Fruit fly (Drosophila melanogaster): ENCODE results near the gene CG34426.
A peak's percentile ranks its signal among the peaks of the same experiment; 100 is the strongest.

The CG34426 gene

dm6 chr3L:8824403-8825029 is 22.3 kb downstream of the CG34426 start:
- TF ChIP-seq dsf (GFP tag; optimal IDR thresholded peaks at IDR 0.05; ENCODE audit: borderline replicate concordance): no peak
- TF ChIP-seq fru (GFP tag; optimal IDR thresholded peaks at IDR 0.05): peak; percentile 56
- TF ChIP-seq Jra (GFP tag; optimal IDR thresholded peaks at IDR 0.05): peak; percentile 2
- TF ChIP-seq foxo (GFP tag; optimal IDR thresholded peaks at IDR 0.05): peak in 1 of 2 experiments; percentile 18
- TF ChIP-seq woc (GFP tag; optimal IDR thresholded peaks at IDR 0.05): peak; percentile 30
- no peak for TF ChIP-seq sage (GFP tag; optimal IDR thresholded peaks at IDR 0.05)
- TF ChIP-seq pan (optimal IDR thresholded peaks at IDR 0.05): no peak

DNA sequence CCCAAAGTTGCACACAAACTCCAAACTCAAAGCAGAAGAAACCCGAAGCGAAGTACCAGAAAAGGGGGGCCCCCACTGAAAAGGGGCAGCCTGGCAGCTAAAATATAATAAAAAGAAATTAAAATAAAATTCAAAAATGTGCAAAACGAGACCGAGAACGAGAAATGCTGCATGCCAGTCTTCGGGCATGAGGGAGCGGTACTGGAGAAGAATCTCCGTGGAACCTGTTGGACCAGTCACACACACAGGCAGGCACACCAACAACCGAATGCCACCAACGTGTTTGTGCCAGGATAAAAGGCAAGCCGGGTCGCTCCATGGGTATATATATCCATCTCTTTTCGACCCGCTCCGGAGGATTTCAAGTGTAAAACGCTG is 22.8 kb downstream of the CG34426 start:
- peak; percentile 74 for TF ChIP-seq brk (GFP tag; optimal IDR thresholded peaks at IDR 0.05)
- TF ChIP-seq Vsx2 (GFP tag; optimal IDR thresholded peaks at IDR 0.05; ENCODE audit: partially characterized antibody): peak; percentile 84
- TF ChIP-seq usp (GFP tag; optimal IDR thresholded peaks at IDR 0.05): no peak
- TF ChIP-seq CG9705 (GFP tag; optimal IDR thresholded peaks at IDR 0.05): no peak
- TF ChIP-seq sv (GFP tag; optimal IDR thresholded peaks at IDR 0.05): no peak
- TF ChIP-seq br (GFP tag; optimal IDR thresholded peaks at IDR 0.05): peak; percentile 6
- no peak for TF ChIP-seq pan (optimal IDR thresholded peaks at IDR 0.05)
- TF ChIP-seq dmrt93B (GFP tag; optimal IDR thresholded peaks at IDR 0.05): no peak
- no peak for TF ChIP-seq Hr78 (GFP tag; optimal IDR thresholded peaks at IDR 0.05)
- peak; percentile 76 for TF ChIP-seq Dif (GFP tag; optimal IDR thresholded peaks at IDR 0.05; ENCODE audit: partially characterized antibody)
- TF ChIP-seq foxo (GFP tag; optimal IDR thresholded peaks at IDR 0.05): no peak
- no peak for TF ChIP-seq GATAd (GFP tag; optimal IDR thresholded peaks at IDR 0.05)
- no peak for TF ChIP-seq OdsH (GFP tag; optimal IDR thresholded peaks at IDR 0.05)
- TF ChIP-seq fru (GFP tag; optimal IDR thresholded peaks at IDR 0.05): no peak
- no peak for TF ChIP-seq tai (GFP tag; optimal IDR thresholded peaks at IDR 0.05)
- no peak for TF ChIP-seq jim (GFP tag; optimal IDR thresholded peaks at IDR 0.05)
- TF ChIP-seq rgr (GFP tag; optimal IDR thresholded peaks at IDR 0.05): no peak
- peak; percentile 68 for TF ChIP-seq CrebA (GFP tag; optimal IDR thresholded peaks at IDR 0.05; ENCODE audit: borderline replicate concordance)
- no peak for TF ChIP-seq N (GFP tag; optimal IDR thresholded peaks at IDR 0.05)
- TF ChIP-seq Sp1 (GFP tag; optimal IDR thresholded peaks at IDR 0.05): no peak
- no peak for TF ChIP-seq lola (GFP tag; optimal IDR thresholded peaks at IDR 0.05)
- peak; percentile 78 for TF ChIP-seq Rel (GFP tag; optimal IDR thresholded peaks at IDR 0.05)
- peak; percentile 94 for TF ChIP-seq Rel (tag; optimal IDR thresholded peaks at IDR 0.05)
- TF ChIP-seq HLH106 (tag; optimal IDR thresholded peaks at IDR 0.05): no peak
- no peak for TF ChIP-seq CG32264 (GFP tag; optimal IDR thresholded peaks at IDR 0.05)
- no peak for TF ChIP-seq Abd-B (GFP tag; optimal IDR thresholded peaks at IDR 0.05)
- TF ChIP-seq Dfd (GFP tag; optimal IDR thresholded peaks at IDR 0.05): no peak
- no peak for TF ChIP-seq Mio (GFP tag; optimal IDR thresholded peaks at IDR 0.05)
- TF ChIP-seq h (GFP tag; optimal IDR thresholded peaks at IDR 0.05): no peak
- no peak for TF ChIP-seq woc (GFP tag; optimal IDR thresholded peaks at IDR 0.05)
- TF ChIP-seq dl (GFP tag; optimal IDR thresholded peaks at IDR 0.05; ENCODE audit: insufficient read depth in 1 of 2, partially characterized antibody in 2 of 2): peak in 1 of 2 experiments; percentile 44
- no peak for TF ChIP-seq Hr83 (GFP tag; optimal IDR thresholded peaks at IDR 0.05; ENCODE audit: poor library complexity, severe bottlenecking)
- TF ChIP-seq psq (GFP tag; optimal IDR thresholded peaks at IDR 0.05): peak; percentile 32
- TF ChIP-seq Myc (optimal IDR thresholded peaks at IDR 0.05): no peak
- TF ChIP-seq sage (GFP tag; optimal IDR thresholded peaks at IDR 0.05): peak; percentile 50
- no peak for TF ChIP-seq dsf (GFP tag; optimal IDR thresholded peaks at IDR 0.05; ENCODE audit: borderline replicate concordance)
- no peak for TF ChIP-seq ey (GFP tag; optimal IDR thresholded peaks at IDR 0.05)
- TF ChIP-seq Jra (GFP tag; optimal IDR thresholded peaks at IDR 0.05): no peak
- TF ChIP-seq Hnf4 (GFP tag; optimal IDR thresholded peaks at IDR 0.05): no peak

DNA sequence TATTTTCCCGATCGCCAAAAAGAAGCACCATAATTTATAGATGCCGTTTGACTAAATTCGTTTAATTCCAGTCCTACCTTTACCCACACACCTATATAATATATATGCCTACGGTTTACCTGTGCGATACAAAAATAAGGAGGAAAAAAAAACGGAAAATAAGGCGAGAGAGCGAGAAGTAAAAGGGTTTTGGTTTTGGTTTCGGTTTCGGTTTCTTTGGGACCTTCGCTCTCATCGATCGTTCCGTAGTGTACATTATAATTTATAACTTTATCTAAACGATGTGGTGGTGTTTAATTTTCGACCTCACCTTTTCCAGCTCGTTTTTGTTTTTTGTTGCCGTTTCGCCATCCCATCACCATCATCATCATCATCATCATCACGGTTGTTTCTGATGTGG is 23.3 kb downstream of the CG34426 start:
- TF ChIP-seq usp (GFP tag; optimal IDR thresholded peaks at IDR 0.05): no peak
- TF ChIP-seq h (GFP tag; optimal IDR thresholded peaks at IDR 0.05): no peak
- TF ChIP-seq GATAd (GFP tag; optimal IDR thresholded peaks at IDR 0.05): no peak
- no peak for TF ChIP-seq foxo (GFP tag; optimal IDR thresholded peaks at IDR 0.05)
- no peak for TF ChIP-seq Dif (GFP tag; optimal IDR thresholded peaks at IDR 0.05; ENCODE audit: partially characterized antibody)
- no peak for TF ChIP-seq rgr (GFP tag; optimal IDR thresholded peaks at IDR 0.05)
- TF ChIP-seq tai (GFP tag; optimal IDR thresholded peaks at IDR 0.05): no peak
- TF ChIP-seq dmrt93B (GFP tag; optimal IDR thresholded peaks at IDR 0.05): no peak
- no peak for TF ChIP-seq dl (GFP tag; optimal IDR thresholded peaks at IDR 0.05; ENCODE audit: insufficient read depth in 1 of 2, partially characterized antibody in 2 of 2)
- TF ChIP-seq br (GFP tag; optimal IDR thresholded peaks at IDR 0.05): no peak
- no peak for TF ChIP-seq Abd-B (GFP tag; optimal IDR thresholded peaks at IDR 0.05)
- no peak for TF ChIP-seq Dfd (GFP tag; optimal IDR thresholded peaks at IDR 0.05)
- TF ChIP-seq sv (GFP tag; optimal IDR thresholded peaks at IDR 0.05): no peak
- no peak for TF ChIP-seq Mio (GFP tag; optimal IDR thresholded peaks at IDR 0.05)
- TF ChIP-seq psq (GFP tag; optimal IDR thresholded peaks at IDR 0.05): peak; percentile 50
- TF ChIP-seq lola (GFP tag; optimal IDR thresholded peaks at IDR 0.05): no peak
- TF ChIP-seq CG9705 (GFP tag; optimal IDR thresholded peaks at IDR 0.05): no peak
- no peak for TF ChIP-seq Jra (GFP tag; optimal IDR thresholded peaks at IDR 0.05)
- no peak for TF ChIP-seq HLH106 (tag; optimal IDR thresholded peaks at IDR 0.05)
- no peak for TF ChIP-seq ey (GFP tag; optimal IDR thresholded peaks at IDR 0.05)
- TF ChIP-seq N (GFP tag; optimal IDR thresholded peaks at IDR 0.05): no peak
- no peak for TF ChIP-seq Hr83 (GFP tag; optimal IDR thresholded peaks at IDR 0.05; ENCODE audit: poor library complexity, severe bottlenecking)
- TF ChIP-seq fru (GFP tag; optimal IDR thresholded peaks at IDR 0.05): no peak
- TF ChIP-seq CG32264 (GFP tag; optimal IDR thresholded peaks at IDR 0.05): no peak
- TF ChIP-seq Hnf4 (GFP tag; optimal IDR thresholded peaks at IDR 0.05): peak; percentile 30
- no peak for TF ChIP-seq brk (GFP tag; optimal IDR thresholded peaks at IDR 0.05)
- no peak for TF ChIP-seq jim (GFP tag; optimal IDR thresholded peaks at IDR 0.05)
- TF ChIP-seq dsf (GFP tag; optimal IDR thresholded peaks at IDR 0.05; ENCODE audit: borderline replicate concordance): no peak
- no peak for TF ChIP-seq Vsx2 (GFP tag; optimal IDR thresholded peaks at IDR 0.05; ENCODE audit: partially characterized antibody)
- no peak for TF ChIP-seq Myc (optimal IDR thresholded peaks at IDR 0.05)
- TF ChIP-seq Hr78 (GFP tag; optimal IDR thresholded peaks at IDR 0.05): no peak
- TF ChIP-seq pan (optimal IDR thresholded peaks at IDR 0.05): no peak
- TF ChIP-seq sage (GFP tag; optimal IDR thresholded peaks at IDR 0.05): peak; percentile 55
- TF ChIP-seq Rel (GFP tag; optimal IDR thresholded peaks at IDR 0.05): peak; percentile 35
- no peak for TF ChIP-seq Rel (tag; optimal IDR thresholded peaks at IDR 0.05)
- TF ChIP-seq CrebA (GFP tag; optimal IDR thresholded peaks at IDR 0.05; ENCODE audit: borderline replicate concordance): peak; percentile 35
- peak; percentile 2 for TF ChIP-seq woc (GFP tag; optimal IDR thresholded peaks at IDR 0.05)

Measured in whole organism, wandering third instar larva.